Worm (Caenorhabditis elegans) whole organism, L4 larva: ENCODE data around the gene grl-25.

Source experiments
- D1046.2 ChIP-seq: fragments of 200-800 bp; sonication (Bioruptor generic); IDR thresholded peaks from 2 replicates; pipeline ENCODE4 v1.3.6; 2022; ENCODE audit warnings: missing genetic modification characterization, missing compliant biosample characterization
- cey-2 ChIP-seq: sonication (generic microtip); optimal IDR thresholded peaks from 3 replicates; lab custom pipeline; 2017; ENCODE audit warnings: missing genetic modification characterization, mild to moderate bottlenecking, missing compliant biosample characterization, antibody characterized with exemption, borderline replicate concordance; ENCODE audit not compliant: insufficient read depth
- daf-12 ChIP-seq: fragments of 150-350 bp; optimal IDR thresholded peaks from 2 replicates; lab custom pipeline; 2014; ENCODE audit warnings: missing biosample characterization, missing genetic modification reagents, missing genetic modification characterization
- lin-15B ChIP-seq: fragments of 150-350 bp; sonication (generic microtip); optimal IDR thresholded peaks from 3 replicates; lab custom pipeline; 2014; ENCODE audit warnings: missing biosample characterization, missing genetic modification characterization
- lin-38 ChIP-seq: fragments of 200-800 bp; sonication (Bioruptor generic); IDR thresholded peaks from 2 replicates; pipeline ENCODE4 v1.3.6; 2022; ENCODE audit warnings: missing genetic modification reagents, missing genetic modification characterization, missing compliant biosample characterization
- mdt-29 ChIP-seq: fragments of 200-800 bp; sonication (Bioruptor generic); IDR thresholded peaks from 2 replicates; pipeline ENCODE4 v1.3.6; 2022; ENCODE audit warnings: missing genetic modification reagents, missing genetic modification characterization, missing compliant biosample characterization
- pqm-1 ChIP-seq: sonication (generic microtip); optimal IDR thresholded peaks from 2 replicates; lab custom pipeline; 2017; ENCODE audit warnings: missing biosample characterization, missing genetic modification characterization
- unc-39 ChIP-seq: sonication (generic microtip); optimal IDR thresholded peaks from 2 replicates; lab custom pipeline; 2017; ENCODE audit warnings: missing biosample characterization, missing genetic modification characterization
- zag-1 ChIP-seq: fragments of 150-350 bp; optimal IDR thresholded peaks from 2 replicates; lab custom pipeline; 2014; ENCODE audit warnings: missing biosample characterization, missing genetic modification characterization
- ztf-7 ChIP-seq: fragments of 150-350 bp; optimal IDR thresholded peaks from 2 replicates; lab custom pipeline; 2014; ENCODE audit warnings: missing biosample characterization, missing genetic modification characterization

- TF ChIP-seq mdt-29 (GFP tag; lab: Robert Waterston, UW) (no peak), D1046.2 (GFP tag; lab: Robert Waterston, UW) (no peak), lin-38 (GFP tag; lab: Robert Waterston, UW) (no peak), pqm-1 (tag; lab: Kevin White, UChicago) (no peak), daf-12 (no peak), unc-39 (no peak), cey-2 (tag; lab: Kevin White, UChicago) (no peak), ztf-7 (tag; lab: Kevin White, UChicago) (no peak), zag-1 (no peak), lin-15B (no peak)
Measured at ce11 chrIII:8926512-8926911, 35.6 kb upstream of the grl-25 start.
